Worm (Caenorhabditis elegans) whole organism, L2 larva: ENCODE data around the gene tmem-24.

Source experiments
- ceh-82 ChIP-seq: fragments of 150-350 bp; optimal IDR thresholded peaks from 2 replicates; lab custom pipeline; 2014; ENCODE audit warnings: missing biosample characterization, missing genetic modification characterization
- nhr-21 ChIP-seq: fragments of 150-350 bp; optimal IDR thresholded peaks from 2 replicates; lab custom pipeline; 2014; ENCODE audit warnings: missing biosample characterization, missing genetic modification characterization
- nhr-237 ChIP-seq: fragments of 150-350 bp; optimal IDR thresholded peaks from 2 replicates; lab custom pipeline; 2014; ENCODE audit warnings: missing biosample characterization, missing genetic modification characterization
- skn-1 ChIP-seq: sonication (generic microtip); optimal IDR thresholded peaks from 2 replicates; lab custom pipeline; 2017; ENCODE audit warnings: missing biosample characterization, missing genetic modification characterization
- unc-62 ChIP-seq: fragments of 150-350 bp; optimal IDR thresholded peaks from 2 replicates; lab custom pipeline; 2014; ENCODE audit warnings: missing biosample characterization, missing genetic modification reagents, missing genetic modification characterization
- zag-1 ChIP-seq: fragments of 150-350 bp; optimal IDR thresholded peaks from 2 replicates; lab custom pipeline; 2014; ENCODE audit warnings: missing biosample characterization, missing genetic modification characterization

DNA sequence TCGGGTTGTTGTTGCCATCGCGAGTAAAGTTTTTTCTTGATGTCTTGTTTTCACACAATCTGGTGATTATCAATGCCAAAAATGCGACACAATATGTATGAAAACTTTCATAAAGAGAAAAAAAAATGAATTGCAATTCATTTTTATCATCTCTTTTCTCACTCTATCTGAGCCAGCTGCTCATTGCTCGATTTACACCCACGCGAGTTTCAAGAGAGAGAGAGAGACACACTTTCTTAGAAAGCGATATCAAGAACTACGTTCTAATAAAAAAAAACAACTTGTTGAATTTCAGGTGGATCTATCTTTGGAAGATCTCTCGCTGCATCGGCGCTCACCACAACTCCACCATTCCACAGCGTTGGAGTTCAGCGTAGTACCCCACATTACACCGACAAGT, 42.1 kb downstream of the tmem-24 start:
- TF ChIP-seq unc-62 (GFP tag; lab: Kevin White, UChicago) (no peak), skn-1 (tag; lab: Kevin White, UChicago) (no peak), ceh-82 (tag; lab: Kevin White, UChicago) (no peak), zag-1 (no peak), nhr-21 (tag; lab: Kevin White, UChicago) (no peak), nhr-237 (tag; lab: Kevin White, UChicago) (no peak)
